Worm (Caenorhabditis elegans): ENCODE results near the gene jmjd-3.2.

The jmjd-3.2 gene

ce11 chrX:14478743-14479428 lies 30.9 kb downstream of the jmjd-3.2 start, which contains the start of gene M163.11 (continued):
- TF ChIP-seq F10B5.3 (tag; optimal IDR thresholded peaks at IDR 0.05) (no peak), tag-97 (GFP tag; IDR thresholded peaks at IDR 0.05) (no peak), zip-11 (GFP tag; IDR thresholded peaks at IDR 0.05) (no peak), F44E2.7 (GFP tag; IDR thresholded peaks at IDR 0.05) (0 out of 2 replicates have a peak, but pooled peaks have one; percentile 62), unc-39 (tag; optimal IDR thresholded peaks at IDR 0.05) (no peak), lin-13 (GFP tag; optimal IDR thresholded peaks at IDR 0.05) (peak; percentile 27), zip-2 (tag; optimal IDR thresholded peaks at IDR 0.05) (peak; percentile 61), fkh-10 (GFP tag; optimal IDR thresholded peaks at IDR 0.05) (no peak), nhr-237 (tag; optimal IDR thresholded peaks at IDR 0.05) (no peak), lin-15B (tag; optimal IDR thresholded peaks at IDR 0.05) (no peak), attf-4 (tag; optimal IDR thresholded peaks at IDR 0.05) (no peak), ceh-32 (tag; optimal IDR thresholded peaks at IDR 0.05; ENCODE audit: poor library complexity) (no peak), cey-2 (tag; optimal IDR thresholded peaks at IDR 0.05; ENCODE audit: borderline replicate concordance, insufficient read depth) (no peak), nhr-10 (tag; optimal IDR thresholded peaks at IDR 0.05) (peak; percentile 19), snpc-4 (tag; optimal IDR thresholded peaks at IDR 0.05) (no peak), spr-3 (GFP tag; optimal IDR thresholded peaks at IDR 0.05) (peak; percentile 55), ctbp-1 (GFP tag; IDR thresholded peaks at IDR 0.05) (peak; percentile 64), ces-1 (GFP tag; optimal IDR thresholded peaks at IDR 0.05) (no peak), ZK337.2 (GFP tag; IDR thresholded peaks at IDR 0.05) (peak; percentile 75; the same call in 1 of the 2 replicates), zfp-3 (GFP tag; conservative IDR thresholded peaks at IDR 0.05) (peak; percentile 77; the same call in 1 of the 2 replicates), pqm-1 (tag; optimal IDR thresholded peaks at IDR 0.05) (no peak), lin-1 (GFP tag; IDR thresholded peaks at IDR 0.05) (peak; percentile 72; the same call in 1 of the 2 replicates), nhr-48 (tag; optimal IDR thresholded peaks at IDR 0.05) (peak; percentile 1), F37D6.2 (tag; optimal IDR thresholded peaks at IDR 0.05) (no peak), nhr-76 (tag; optimal IDR thresholded peaks at IDR 0.05) (no peak), ceh-20 (GFP tag; IDR thresholded peaks at IDR 0.05) (peak; percentile 54; the same call in 1 of the 2 replicates), ceh-62 (tag; optimal IDR thresholded peaks at IDR 0.05) (no peak), rbr-2 (tag; optimal IDR thresholded peaks at IDR 0.05) (no peak), ceh-44 (GFP tag; IDR thresholded peaks at IDR 0.05) (peak; percentile 26; the same call in 1 of the 2 replicates), dpl-1 (GFP tag; optimal IDR thresholded peaks at IDR 0.05) (no peak), egl-27 (tag; optimal IDR thresholded peaks at IDR 0.05) (no peak), daf-19 (GFP tag; conservative IDR thresholded peaks at IDR 0.05) (0 out of 2 replicates have a peak, but pooled peaks have one; percentile 21), aha-1 (tag) (peak; percentile 12), dmd-6 (GFP tag; IDR thresholded peaks at IDR 0.05) (peak; percentile 59), ceh-28 (tag; optimal IDR thresholded peaks at IDR 0.05) (no peak), vab-7 (GFP tag; IDR thresholded peaks at IDR 0.05) (peak; percentile 78), ama-1 (optimal IDR thresholded peaks at IDR 0.05) (no peak), Y5F2A.4 (GFP tag; optimal IDR thresholded peaks at IDR 0.05) (peak; percentile 16), T20F7.1 (GFP tag; optimal IDR thresholded peaks at IDR 0.05) (peak; percentile 43), ceh-82 (tag; optimal IDR thresholded peaks at IDR 0.05) (no peak), daf-12 (tag; optimal IDR thresholded peaks at IDR 0.05) (no peak), pha-4 (GFP tag; IDR thresholded peaks at IDR 0.05) (peak; percentile 82), pha-4 (tag; optimal IDR thresholded peaks at IDR 0.05) (no peak), gei-8 (GFP tag; optimal IDR thresholded peaks at IDR 0.05) (peak; percentile 23), nhr-41 (GFP tag; IDR thresholded peaks at IDR 0.05) (peak; percentile 73; the same call in 1 of the 2 replicates), php-3 (GFP tag; IDR thresholded peaks at IDR 0.05) (no peak), arid-1 (GFP tag; conservative IDR thresholded peaks at IDR 0.05) (peak; percentile 72; the same call in 1 of the 2 replicates), unc-130 (GFP tag; optimal IDR thresholded peaks at IDR 0.05) (no peak), zfp-2 (tag; optimal IDR thresholded peaks at IDR 0.05) (no peak), T26A8.4 (GFP tag; IDR thresholded peaks at IDR 0.05) (peak; percentile 22; the same call in 1 of the 2 replicates), fos-1 (tag; optimal IDR thresholded peaks at IDR 0.05) (no peak)

Measured in whole organism, L4 larva.